Worm (Caenorhabditis elegans) whole organism, dauer: ENCODE measurements around the gene pqn-42.

Experiments used
- unc-62 ChIP-seq: sonication (generic microtip); optimal IDR thresholded peaks from 2 replicates; lab custom pipeline; 2017; ENCODE audit warnings: missing biosample characterization, missing genetic modification reagents, missing genetic modification characterization

pqn-42 gene

DNA sequence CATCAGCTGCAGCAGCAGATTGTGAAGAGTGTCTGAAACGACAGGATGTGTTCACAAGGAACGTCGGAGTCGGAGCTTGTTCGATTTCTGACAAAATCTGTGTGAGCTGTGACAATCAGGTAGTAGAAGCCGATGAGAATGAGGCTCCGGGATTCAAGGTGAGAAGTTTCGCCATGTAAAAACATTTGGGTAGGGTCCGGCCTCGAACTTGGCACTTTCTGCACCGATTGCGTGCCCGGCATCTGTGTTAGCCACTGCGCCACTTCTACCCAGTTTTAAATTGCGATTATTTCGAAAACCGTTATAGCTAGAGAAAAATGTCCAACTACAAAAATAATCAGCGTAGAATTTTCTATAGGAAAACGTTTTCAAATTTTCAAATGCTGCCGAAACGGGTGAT, 12.1 kb downstream of the pqn-42 start:
- TF ChIP-seq unc-62 (GFP tag; lab: Kevin White, UChicago), result no peak

- TF ChIP-seq unc-62 (GFP tag; lab: Kevin White, UChicago), result no peak
Observed at ce11 chrII:2445164-2445563, 13.6 kb downstream of the pqn-42 start.

DNA sequence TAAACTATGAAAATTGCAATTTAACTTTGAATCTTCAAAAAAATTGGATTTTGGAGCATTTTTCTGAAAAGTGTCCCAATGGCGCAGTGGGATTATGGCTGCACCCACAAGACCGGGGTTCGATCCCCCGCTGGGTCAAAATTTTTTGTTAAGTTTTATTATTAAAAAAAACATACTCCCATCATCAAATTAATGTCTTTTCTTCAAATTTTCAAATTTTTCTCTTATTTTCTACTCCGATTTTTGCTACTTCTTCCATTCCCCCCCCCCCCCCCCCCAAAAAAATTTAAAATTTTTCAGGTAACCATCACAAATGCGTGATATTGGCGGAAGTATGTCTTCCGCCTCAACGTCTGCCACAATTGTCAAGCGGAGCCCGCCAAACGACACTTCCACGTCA, 15.8 kb downstream of the pqn-42 start, which contains the start of gene vab-19:
vab-19 (plus strand) TSS at position 301 of the 400 bp plus-strand sequence.
- TF ChIP-seq unc-62 (GFP tag; lab: Kevin White, UChicago), result no peak

- TF ChIP-seq unc-62 (GFP tag; lab: Kevin White, UChicago), result no peak
Observed at ce11 chrII:2442243-2442642, 16.5 kb downstream of the pqn-42 start.

- TF ChIP-seq unc-62 (GFP tag; lab: Kevin White, UChicago), result no peak
Observed at ce11 chrII:2440312-2440711, 18.5 kb downstream of the pqn-42 start.

DNA sequence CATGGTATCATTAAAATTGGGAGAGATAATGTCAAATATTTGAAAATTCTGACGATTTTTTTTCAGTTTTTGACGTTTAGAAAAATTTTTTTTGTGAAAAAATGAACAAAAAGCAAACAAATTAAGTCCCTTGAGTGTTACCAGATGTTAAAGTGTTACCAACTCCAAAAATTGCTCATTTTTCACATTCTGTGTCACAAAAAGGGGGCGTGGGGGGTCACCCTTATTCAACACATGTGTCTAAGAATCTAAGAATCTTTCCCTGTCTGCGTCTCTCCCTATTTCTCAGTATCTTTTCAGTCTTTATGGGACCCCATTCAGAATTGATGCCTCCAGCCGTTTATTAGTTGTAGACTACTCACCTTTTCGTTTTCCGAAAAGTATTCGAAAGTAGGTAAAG, 19.8 kb downstream of the pqn-42 start:
- no peak for TF ChIP-seq unc-62 (GFP tag; lab: Kevin White, UChicago)

DNA sequence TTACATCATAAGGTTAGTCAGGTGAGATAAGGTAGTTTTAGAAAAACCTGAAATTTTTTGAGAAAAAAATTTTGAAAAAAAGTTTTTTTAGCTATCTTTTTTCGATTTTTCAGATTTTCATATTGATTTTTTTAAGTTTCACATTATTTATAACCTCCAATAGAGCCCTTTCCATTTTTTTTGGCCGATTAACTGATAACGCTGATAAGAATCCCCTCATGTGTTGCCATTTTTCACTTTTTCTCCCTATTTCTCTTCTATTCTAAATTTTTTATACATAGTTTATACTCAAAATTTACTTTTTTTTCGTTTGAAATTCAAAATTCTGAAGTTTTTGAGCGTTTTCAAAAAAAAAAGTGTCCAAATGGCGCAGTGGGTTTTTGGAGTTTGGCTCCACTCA, 20.6 kb downstream of the pqn-42 start:
- no peak for TF ChIP-seq unc-62 (GFP tag; lab: Kevin White, UChicago)

- TF ChIP-seq unc-62 (GFP tag; lab: Kevin White, UChicago), result no peak
Observed at ce11 chrII:2436757-2437156, 22.0 kb downstream of the pqn-42 start.

DNA sequence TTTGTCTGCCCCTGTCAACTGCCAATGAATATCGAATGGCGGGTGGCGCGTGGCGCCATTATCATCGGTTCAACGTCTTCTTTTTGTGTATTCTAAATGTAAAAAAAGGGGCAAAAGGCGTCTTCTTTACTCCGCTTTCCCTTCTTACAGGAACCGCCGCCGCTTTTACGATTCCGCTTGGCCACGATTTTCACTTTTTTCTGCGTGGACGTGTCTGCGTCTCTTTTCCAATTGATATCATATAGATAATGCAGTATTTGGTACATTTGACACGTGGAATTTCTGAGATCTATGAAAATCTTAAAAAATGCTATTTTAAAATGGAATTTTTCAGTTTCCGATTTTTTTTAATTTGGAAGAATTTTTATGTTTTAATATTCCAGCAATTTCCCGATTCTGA, 23.2 kb downstream of the pqn-42 start:
- no peak for TF ChIP-seq unc-62 (GFP tag; lab: Kevin White, UChicago)

ce11 chrII:2431972-2432371, 26.8 kb downstream of the pqn-42 start, which contains the start of gene ceh-86:
ceh-86 (minus strand) TSS chrII:2432072.
- TF ChIP-seq unc-62 (GFP tag; lab: Kevin White, UChicago), result no peak

- TF ChIP-seq unc-62 (GFP tag; lab: Kevin White, UChicago), result no peak
Observed at ce11 chrII:2422427-2422826, 36.4 kb downstream of the pqn-42 start.

- TF ChIP-seq unc-62 (GFP tag; lab: Kevin White, UChicago), result no peak
Observed at ce11 chrII:2421905-2422304, 36.9 kb downstream of the pqn-42 start, which contains the start of gene F42G2.2. F42G2.2 (plus strand) TSS chrII:2422205.

- TF ChIP-seq unc-62 (GFP tag; lab: Kevin White, UChicago), result no peak
Observed at ce11 chrII:2421185-2421584, 37.6 kb downstream of the pqn-42 start.

DNA sequence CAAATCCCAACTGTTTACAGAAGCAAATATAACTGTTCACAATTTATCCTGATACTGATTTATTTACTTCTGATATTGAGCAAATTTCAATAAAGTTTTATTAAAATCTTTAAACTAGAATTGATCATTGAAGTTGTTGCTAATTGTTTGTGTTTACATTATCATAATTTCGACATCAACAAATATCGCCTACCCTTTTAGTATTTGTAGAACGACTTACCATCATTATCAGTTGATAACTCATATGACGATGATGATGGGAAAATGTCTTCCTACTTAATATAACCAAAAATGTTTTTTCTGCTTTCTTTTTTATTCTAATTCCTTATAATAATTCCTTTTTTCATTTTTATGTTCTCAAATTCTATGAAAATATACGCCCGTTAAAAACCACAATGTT, 38.1 kb downstream of the pqn-42 start:
- no peak for TF ChIP-seq unc-62 (GFP tag; lab: Kevin White, UChicago)

DNA sequence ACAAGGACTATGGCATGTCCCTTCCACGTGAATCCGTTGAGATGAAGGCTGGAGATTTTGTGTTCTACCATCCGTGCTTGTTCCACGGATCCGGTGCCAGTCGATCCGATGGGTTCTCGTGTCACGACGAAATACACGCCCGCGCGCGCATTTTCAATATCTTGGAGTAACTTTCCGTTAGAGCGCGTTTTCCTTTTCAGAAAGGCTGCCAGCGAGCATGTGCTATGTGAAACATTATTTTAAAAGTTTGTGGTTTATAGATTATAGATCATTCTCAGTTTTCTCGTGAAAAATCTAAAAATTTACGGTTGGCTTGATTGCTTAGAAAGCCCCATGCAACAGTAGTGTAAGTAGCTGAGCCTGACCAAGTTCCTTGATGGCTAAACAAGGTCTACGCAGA, 39.9 kb downstream of the pqn-42 start, which contains the start of gene fbxc-20:
fbxc-20 (plus strand) TSS at position 301 of the 400 bp plus-strand sequence.
- no peak for TF ChIP-seq unc-62 (GFP tag; lab: Kevin White, UChicago)

- no peak for TF ChIP-seq unc-62 (GFP tag; lab: Kevin White, UChicago)
Observed at ce11 chrII:2417889-2418288, 40.9 kb downstream of the pqn-42 start, which contains the start of the genes F42G2.5 and F42G2.7. F42G2.5 (minus strand) TSS chrII:2417989. F42G2.7 (plus strand) TSS chrII:2418158.

ce11 chrII:2415439-2415838, 43.3 kb downstream of the pqn-42 start, which contains the start of gene fbxa-4:
fbxa-4 (minus strand) TSS chrII:2415531.
- TF ChIP-seq unc-62 (GFP tag; lab: Kevin White, UChicago), result no peak

ce11 chrII:2412649-2413048, 46.1 kb downstream of the pqn-42 start, which contains the start of gene fbxa-182:
fbxa-182 (minus strand) TSS chrII:2412749.
- no peak for TF ChIP-seq unc-62 (GFP tag; lab: Kevin White, UChicago)
